Worm (Caenorhabditis elegans): ENCODE data around the gene Y69E1A.3.
A peak's percentile ranks its signal among the peaks of the same experiment; 100 is the strongest.

Y69E1A.3 gene

DNA sequence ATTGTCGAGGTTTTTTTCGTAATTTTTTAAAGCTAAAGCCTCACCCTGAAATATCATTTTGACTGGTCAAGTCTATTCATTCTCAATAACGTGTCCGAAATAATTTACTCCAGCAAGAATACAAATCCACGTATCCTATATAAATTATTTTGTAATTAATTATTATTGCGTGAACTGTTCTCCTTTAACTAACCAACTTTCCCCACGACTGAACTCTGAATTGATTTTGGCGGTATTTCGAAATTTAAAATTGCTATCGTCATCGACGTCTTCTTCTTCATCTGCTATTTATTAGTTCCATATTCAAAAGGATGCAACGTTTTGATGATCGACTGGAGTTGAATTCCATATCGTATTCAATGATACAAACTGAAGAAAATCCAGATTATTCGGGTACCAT lies 14.3 kb downstream of the Y69E1A.3 start, which contains the start of the genes aqp-3 and Y69E1A.8:
Gene aqp-3 (minus strand): TSS at position 101 of the 400 bp plus-strand sequence.
Gene Y69E1A.8 (plus strand): TSS at position 246 of the 400 bp plus-strand sequence.
- TF ChIP-seq nhr-12 (tag; optimal IDR thresholded peaks at IDR 0.05) = no peak
- no peak for TF ChIP-seq nhr-129 (tag; optimal IDR thresholded peaks at IDR 0.05)

DNA sequence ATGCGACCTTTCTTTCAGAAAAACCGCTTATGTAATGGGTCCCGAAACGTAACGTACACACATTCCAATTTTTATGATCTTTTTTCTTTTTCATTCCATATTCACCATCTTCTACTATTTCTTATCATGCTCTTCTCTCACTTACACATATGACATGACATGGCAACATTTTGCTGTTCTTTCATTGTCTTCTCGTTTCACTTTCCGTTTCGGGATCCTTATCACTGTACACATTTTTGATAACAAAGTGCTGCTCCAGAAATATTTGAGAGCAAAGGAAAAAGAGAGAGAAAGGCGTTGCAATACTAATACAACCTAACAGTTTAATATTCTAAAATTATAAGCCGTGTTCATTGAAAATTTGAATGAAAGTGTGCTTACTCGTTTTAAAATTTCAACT lies 18.2 kb downstream of the Y69E1A.3 start:
- TF ChIP-seq ztf-1 (GFP tag; conservative IDR thresholded peaks at IDR 0.05) (no peak), fos-1 (tag; optimal IDR thresholded peaks at IDR 0.05) (peak; percentile 97), elt-1 (tag; optimal IDR thresholded peaks at IDR 0.05) (no peak), gmeb-1 (tag; optimal IDR thresholded peaks at IDR 0.05) (peak; percentile 21), crh-2 (tag; optimal IDR thresholded peaks at IDR 0.05) (peak; percentile 57), sma-9 (GFP tag; optimal IDR thresholded peaks at IDR 0.05) (peak; percentile 69), sma-9 (tag; optimal IDR thresholded peaks at IDR 0.05) (no peak)

DNA sequence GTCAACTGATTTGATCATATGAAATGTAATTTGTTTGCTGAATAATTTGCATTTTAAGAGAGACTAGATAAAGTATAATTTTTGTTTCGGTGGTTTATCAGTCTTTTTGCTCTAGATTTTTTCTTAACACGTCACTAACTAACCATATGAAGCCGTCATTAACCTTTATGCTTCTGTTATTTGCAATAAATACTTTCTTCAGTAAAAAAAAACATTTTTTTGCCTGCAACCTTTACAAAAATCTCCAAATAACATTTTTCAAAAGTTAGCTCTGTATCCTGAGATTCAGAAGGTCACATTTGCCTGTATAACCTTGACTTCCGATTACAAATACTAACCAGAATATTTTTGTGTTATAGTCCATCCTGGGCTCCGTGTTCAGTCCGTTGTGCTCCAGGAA lies 18.7 kb downstream of the Y69E1A.3 start:
- TF ChIP-seq peb-1 (tag; optimal IDR thresholded peaks at IDR 0.05) (no peak), nhr-237 (tag; optimal IDR thresholded peaks at IDR 0.05) (no peak), R02D3.7 (tag; optimal IDR thresholded peaks at IDR 0.05) (no peak), gmeb-1 (tag; optimal IDR thresholded peaks at IDR 0.05) (no peak), nhr-6 (tag; optimal IDR thresholded peaks at IDR 0.05) (no peak), ceh-16 (tag; optimal IDR thresholded peaks at IDR 0.05) (no peak), skn-1 (tag; optimal IDR thresholded peaks at IDR 0.05) (no peak), nhr-11 (tag; optimal IDR thresholded peaks at IDR 0.05) (no peak), unc-39 (tag; optimal IDR thresholded peaks at IDR 0.05) (no peak), mbf-1 (tag; optimal IDR thresholded peaks at IDR 0.05) (no peak), nhr-25 (tag; optimal IDR thresholded peaks at IDR 0.05) (no peak), dmd-4 (tag; optimal IDR thresholded peaks at IDR 0.05) (no peak), ZK546.5 (tag; optimal IDR thresholded peaks at IDR 0.05) (no peak), unc-62 (GFP tag; optimal IDR thresholded peaks at IDR 0.05) (no peak), alr-1 (tag; optimal IDR thresholded peaks at IDR 0.05) (no peak), lin-39 (tag; optimal IDR thresholded peaks at IDR 0.05) (no peak), lsy-2 (tag; optimal IDR thresholded peaks at IDR 0.05) (no peak), C34F6.9 (tag; optimal IDR thresholded peaks at IDR 0.05) (no peak), zag-1 (tag; optimal IDR thresholded peaks at IDR 0.05) (no peak)

DNA sequence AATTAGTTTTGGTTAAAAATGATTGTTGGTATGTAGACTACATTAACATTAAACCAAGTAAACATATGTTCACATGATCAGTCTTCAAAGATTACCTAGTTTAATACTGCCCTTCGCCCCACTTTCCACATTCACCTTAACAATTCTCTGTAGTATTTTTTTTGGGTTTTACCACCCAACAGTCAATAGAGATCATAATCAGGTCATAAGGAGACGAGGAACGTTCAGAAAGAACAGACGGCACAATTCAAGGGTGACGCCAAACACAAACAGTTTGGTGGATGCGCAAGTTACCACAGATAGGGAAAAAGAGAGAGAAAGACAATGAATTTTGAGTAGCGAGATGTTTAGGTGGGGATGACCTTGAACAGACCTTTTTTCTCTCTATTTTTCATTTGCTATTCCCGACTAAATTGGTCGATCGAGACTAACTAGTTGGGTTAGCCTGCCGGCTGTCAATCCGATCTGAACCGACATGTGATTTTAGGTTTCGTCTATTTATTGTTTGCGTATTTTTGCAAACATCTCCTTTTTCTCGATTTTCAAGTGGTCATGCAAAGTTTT lies 19.6 kb downstream of the Y69E1A.3 start:
- no peak for TF ChIP-seq unc-62 (GFP tag; optimal IDR thresholded peaks at IDR 0.05)
- no peak for TF ChIP-seq crh-2 (tag; optimal IDR thresholded peaks at IDR 0.05)
- TF ChIP-seq egl-27 (tag; optimal IDR thresholded peaks at IDR 0.05) = peak; percentile 27
- no peak for TF ChIP-seq sem-4 (tag; optimal IDR thresholded peaks at IDR 0.05)
- no peak for TF ChIP-seq nhr-12 (tag; optimal IDR thresholded peaks at IDR 0.05)
- peak; percentile 47 for TF ChIP-seq blmp-1 (tag; optimal IDR thresholded peaks at IDR 0.05; ENCODE audit: insufficient read depth)
- no peak for TF ChIP-seq Y55F3AM.14 (GFP tag; optimal IDR thresholded peaks at IDR 0.05)
- no peak for TF ChIP-seq ceh-82 (tag; optimal IDR thresholded peaks at IDR 0.05)
- peak; percentile 58 for TF ChIP-seq sma-9 (GFP tag; optimal IDR thresholded peaks at IDR 0.05)
- no peak for TF ChIP-seq sma-9 (tag; optimal IDR thresholded peaks at IDR 0.05)
- TF ChIP-seq ceh-16 (tag; optimal IDR thresholded peaks at IDR 0.05) = peak; percentile 25
- TF ChIP-seq F13H6.1 (tag; optimal IDR thresholded peaks at IDR 0.05) = peak; percentile 35
- no peak for TF ChIP-seq ztf-1 (GFP tag; conservative IDR thresholded peaks at IDR 0.05)
- no peak for TF ChIP-seq skn-1 (tag; optimal IDR thresholded peaks at IDR 0.05)
- no peak for TF ChIP-seq nhr-10 (tag; optimal IDR thresholded peaks at IDR 0.05)
- peak; percentile 29 for TF ChIP-seq fos-1 (tag; optimal IDR thresholded peaks at IDR 0.05)
- TF ChIP-seq ztf-4 (tag; optimal IDR thresholded peaks at IDR 0.05) = no peak
- peak; percentile 78 for TF ChIP-seq nhr-25 (tag; optimal IDR thresholded peaks at IDR 0.05)
- no peak for TF ChIP-seq nhr-21 (tag; optimal IDR thresholded peaks at IDR 0.05)
- peak; percentile 63 for TF ChIP-seq nhr-129 (tag; optimal IDR thresholded peaks at IDR 0.05)
- no peak for TF ChIP-seq ZK546.5 (tag; optimal IDR thresholded peaks at IDR 0.05)
- peak in 1 of 2 experiments; percentile 23 for TF ChIP-seq mdl-1 (tag; optimal IDR thresholded peaks at IDR 0.05)
- no peak for TF ChIP-seq C34F6.9 (tag; optimal IDR thresholded peaks at IDR 0.05)
- TF ChIP-seq gmeb-1 (tag; optimal IDR thresholded peaks at IDR 0.05) = peak; percentile 26
- peak in 1 of 2 experiments; percentile 4 for TF ChIP-seq lsy-2 (tag; optimal IDR thresholded peaks at IDR 0.05)
- TF ChIP-seq nhr-6 (tag; optimal IDR thresholded peaks at IDR 0.05) = peak; percentile 47
- TF ChIP-seq lin-39 (tag; optimal IDR thresholded peaks at IDR 0.05) = no peak
- TF ChIP-seq snpc-4 (tag; optimal IDR thresholded peaks at IDR 0.05) = no peak
- TF ChIP-seq ama-1 (optimal IDR thresholded peaks at IDR 0.05) = no peak
- TF ChIP-seq mbf-1 (tag; optimal IDR thresholded peaks at IDR 0.05) = no peak
- no peak for TF ChIP-seq nhr-23 (tag; optimal IDR thresholded peaks at IDR 0.05)
- peak; percentile 41 for TF ChIP-seq sma-3 (GFP tag; optimal IDR thresholded peaks at IDR 0.05)
- no peak for TF ChIP-seq R02D3.7 (tag; optimal IDR thresholded peaks at IDR 0.05)
- TF ChIP-seq nhr-11 (tag; optimal IDR thresholded peaks at IDR 0.05) = no peak
- TF ChIP-seq zag-1 (tag; optimal IDR thresholded peaks at IDR 0.05) = no peak
